Worm (Caenorhabditis elegans) whole organism, L4 larva: ENCODE data around the gene cwp-1.

Experiments used
- Y48G9A.11 ChIP-seq: fragments of 200-800 bp; sonication (Bioruptor generic); IDR thresholded peaks from 2 replicates; pipeline ENCODE4 v1.3.6; 2022; ENCODE audit warnings: missing genetic modification reagents, missing genetic modification characterization, missing compliant biosample characterization
- Y5F2A.4 ChIP-seq: fragments of 200-800 bp; sonication (Bioruptor generic); optimal IDR thresholded peaks from 2 replicates; lab custom pipeline; 2018; ENCODE audit warnings: mild to moderate bottlenecking, missing genetic modification characterization, missing compliant biosample characterization
- Y75B8A.6 ChIP-seq: fragments of 200-800 bp; sonication (Bioruptor generic); IDR thresholded peaks from 2 replicates; pipeline ENCODE4 v1.3.6; 2022; ENCODE audit warnings: missing genetic modification reagents, missing genetic modification characterization, missing compliant biosample characterization
- ZK337.2 ChIP-seq: fragments of 200-800 bp; sonication (Bioruptor generic); IDR thresholded peaks from 2 replicates; pipeline ENCODE4 v1.3.6; 2022; ENCODE audit warnings: missing genetic modification reagents, missing genetic modification characterization, missing compliant biosample characterization
- ZK546.5 ChIP-seq, 2 experiments: sonication (generic microtip); optimal IDR thresholded peaks; 2 replicates each; lab custom pipeline; 2017; ENCODE audit warnings: missing biosample characterization in 2 of 2, missing genetic modification characterization in 2 of 2
- aha-1 ChIP-seq: fragments of 150-350 bp; peaks from one replicate; lab custom pipeline; 2014; ENCODE audit warnings: missing biosample characterization, missing genetic modification characterization
- ama-1 ChIP-seq: fragments of 150-350 bp; optimal IDR thresholded peaks from 2 replicates; lab custom pipeline; 2014; ENCODE audit warnings: inconsistent platforms, mixed read lengths
- arid-1 ChIP-seq: fragments of 200-800 bp; sonication (Bioruptor generic); conservative IDR thresholded peaks from 2 replicates; pipeline ENCODE4 v1.3.6; 2022; ENCODE audit warnings: missing genetic modification reagents, missing genetic modification characterization, missing compliant biosample characterization
- attf-4 ChIP-seq: sonication (generic microtip); optimal IDR thresholded peaks from 3 replicates; lab custom pipeline; 2017; ENCODE audit warnings: missing biosample characterization, missing genetic modification characterization
- ceh-20 ChIP-seq: fragments of 200-800 bp; sonication (Bioruptor generic); IDR thresholded peaks from 2 replicates; pipeline ENCODE4 v1.3.6; 2022; ENCODE audit warnings: missing genetic modification reagents, missing genetic modification characterization, missing compliant biosample characterization
- ceh-32 ChIP-seq: sonication (generic microtip); optimal IDR thresholded peaks from 2 replicates; lab custom pipeline; 2016; ENCODE audit warnings: mild to moderate bottlenecking, missing genetic modification characterization, missing compliant biosample characterization; ENCODE audit not compliant: poor library complexity
- ceh-44 ChIP-seq: fragments of 200-800 bp; sonication (Bioruptor generic); IDR thresholded peaks from 2 replicates; pipeline ENCODE4 v1.3.6; 2022; ENCODE audit warnings: missing genetic modification reagents, missing genetic modification characterization, missing compliant biosample characterization
- ceh-62 ChIP-seq: sonication (generic microtip); optimal IDR thresholded peaks from 2 replicates; lab custom pipeline; 2017; ENCODE audit warnings: missing biosample characterization, missing genetic modification characterization
- ceh-82 ChIP-seq: sonication (generic microtip); optimal IDR thresholded peaks from 2 replicates; lab custom pipeline; 2017; ENCODE audit warnings: missing biosample characterization, missing genetic modification characterization
- cey-2 ChIP-seq: sonication (generic microtip); optimal IDR thresholded peaks from 3 replicates; lab custom pipeline; 2017; ENCODE audit warnings: missing genetic modification characterization, mild to moderate bottlenecking, missing compliant biosample characterization, antibody characterized with exemption, borderline replicate concordance; ENCODE audit not compliant: insufficient read depth
- daf-16 ChIP-seq, 3 experiments: sonication (generic microtip); optimal IDR thresholded peaks; 2 replicates each; lab custom pipeline; 2016 to 2017; ENCODE audit warnings: missing genetic modification characterization in 3 of 3, missing genetic modification reagents in 3 of 3, mild to moderate bottlenecking in 2 of 3, missing compliant biosample characterization in 2 of 3, missing biosample characterization in 1 of 3, moderate library complexity in 1 of 3
- daf-8 ChIP-seq: fragments of 200-800 bp; sonication (Bioruptor generic); IDR thresholded peaks from 2 replicates; pipeline ENCODE4 v1.3.6; 2022; ENCODE audit warnings: missing genetic modification characterization, missing compliant biosample characterization
- dmd-6 ChIP-seq: fragments of 200-800 bp; sonication (Bioruptor generic); IDR thresholded peaks from 2 replicates; pipeline ENCODE4 v1.3.6; 2022; ENCODE audit warnings: missing genetic modification reagents, missing genetic modification characterization, missing compliant biosample characterization
- dmd-8 ChIP-seq: fragments of 200-800 bp; sonication (Bioruptor generic); IDR thresholded peaks from 2 replicates; pipeline ENCODE4 v1.3.6; 2022; ENCODE audit warnings: missing genetic modification characterization, missing compliant biosample characterization
- dpl-1 ChIP-seq: fragments of 150-350 bp; optimal IDR thresholded peaks from 2 replicates; lab custom pipeline; 2014; ENCODE audit warnings: missing biosample characterization, missing genetic modification reagents, missing genetic modification characterization
- egl-27 ChIP-seq: sonication (generic microtip); optimal IDR thresholded peaks from 3 replicates; lab custom pipeline; 2017; ENCODE audit warnings: missing biosample characterization, missing genetic modification reagents, missing genetic modification characterization
- gei-8 ChIP-seq: fragments of 200-800 bp; sonication (Bioruptor generic); optimal IDR thresholded peaks from 2 replicates; lab custom pipeline; 2018; ENCODE audit warnings: mild to moderate bottlenecking, missing genetic modification characterization, missing compliant biosample characterization
- hif-1 ChIP-seq, 2 experiments: sonication (generic microtip); optimal IDR thresholded peaks; 2 replicates each; lab custom pipeline; 2016 to 2017; ENCODE audit warnings: missing compliant biosample characterization in 2 of 2, missing genetic modification characterization in 2 of 2, missing genetic modification reagents in 2 of 2, missing genotype in 2 of 2, mild to moderate bottlenecking in 1 of 2
- hlh-30 ChIP-seq: sonication (generic microtip); optimal IDR thresholded peaks from 2 replicates; lab custom pipeline; 2017; ENCODE audit warnings: antibody characterized with exemption, mild to moderate bottlenecking, missing genetic modification characterization, missing compliant biosample characterization; ENCODE audit not compliant: insufficient read depth
- hmg-1.1 ChIP-seq: fragments of 200-800 bp; sonication (Bioruptor generic); IDR thresholded peaks from 2 replicates; pipeline ENCODE4 v1.3.6; 2022; ENCODE audit warnings: missing genetic modification reagents, missing genetic modification characterization, missing compliant biosample characterization
- jun-1 ChIP-seq: fragments of 150-350 bp; optimal IDR thresholded peaks from 2 replicates; lab custom pipeline; 2014; ENCODE audit warnings: missing biosample characterization, missing genetic modification reagents, missing genetic modification characterization
- lin-13 ChIP-seq: fragments of 150-350 bp; optimal IDR thresholded peaks from 2 replicates; lab custom pipeline; 2014; ENCODE audit warnings: missing biosample characterization, missing genetic modification reagents, missing genetic modification characterization
- lin-29 ChIP-seq: fragments of 200-800 bp; sonication (Bioruptor generic); IDR thresholded peaks from 2 replicates; pipeline ENCODE4 v1.3.6; 2022; ENCODE audit warnings: missing genetic modification reagents, missing genetic modification characterization, missing compliant biosample characterization
- lin-39 ChIP-seq: fragments of 150-350 bp; optimal IDR thresholded peaks from 2 replicates; lab custom pipeline; 2014; ENCODE audit warnings: missing biosample characterization, missing genetic modification reagents, missing genetic modification characterization
- lsy-2 ChIP-seq, 2 experiments: fragments of 150-350 bp in 1 of 2; sonication (generic microtip) in 1 of 2; optimal IDR thresholded peaks; 2 replicates each; lab custom pipeline; 2014 to 2017; ENCODE audit warnings: missing biosample characterization in 2 of 2, missing genetic modification characterization in 2 of 2
- madf-9 ChIP-seq: fragments of 200-800 bp; sonication (Bioruptor generic); conservative IDR thresholded peaks from 2 replicates; pipeline ENCODE4 v1.3.6; 2022; ENCODE audit warnings: missing genetic modification reagents, missing genetic modification characterization, missing compliant biosample characterization
- mep-1 ChIP-seq: fragments of 150-350 bp; sonication (generic microtip); optimal IDR thresholded peaks from 3 replicates; lab custom pipeline; 2014; ENCODE audit warnings: missing biosample characterization, missing genetic modification characterization
- mes-2 ChIP-seq: sonication (generic microtip); optimal IDR thresholded peaks from 2 replicates; lab custom pipeline; 2016; ENCODE audit warnings: missing genotype, mild to moderate bottlenecking, missing genetic modification characterization, missing compliant biosample characterization; ENCODE audit not compliant: poor library complexity, severe bottlenecking
- nhr-102 ChIP-seq: sonication (generic microtip); optimal IDR thresholded peaks from 2 replicates; lab custom pipeline; 2016; ENCODE audit warnings: mild to moderate bottlenecking, missing genetic modification characterization, moderate library complexity, missing compliant biosample characterization
- nhr-11 ChIP-seq: fragments of 150-350 bp; optimal IDR thresholded peaks from 2 replicates; lab custom pipeline; 2014; ENCODE audit warnings: missing biosample characterization, missing genetic modification characterization
- nhr-25 ChIP-seq: sonication (generic microtip); optimal IDR thresholded peaks from 2 replicates; lab custom pipeline; 2017; ENCODE audit warnings: missing genetic modification characterization, mild to moderate bottlenecking, missing compliant biosample characterization, antibody characterized with exemption, moderate library complexity, borderline replicate concordance; ENCODE audit not compliant: insufficient read depth
- nhr-41 ChIP-seq: fragments of 200-800 bp; sonication (Bioruptor generic); IDR thresholded peaks from 2 replicates; pipeline ENCODE4 v1.3.6; 2022; ENCODE audit warnings: missing genetic modification reagents, missing genetic modification characterization, missing compliant biosample characterization
- nhr-42 ChIP-seq: fragments of 200-800 bp; sonication (Bioruptor generic); IDR thresholded peaks from 2 replicates; pipeline ENCODE4 v1.3.6; 2022; ENCODE audit warnings: missing genetic modification characterization, missing compliant biosample characterization
- nhr-76 ChIP-seq: fragments of 150-350 bp; optimal IDR thresholded peaks from 2 replicates; lab custom pipeline; 2014; ENCODE audit warnings: missing biosample characterization, missing genetic modification characterization
- nhr-77 ChIP-seq: fragments of 150-350 bp; optimal IDR thresholded peaks from 2 replicates; lab custom pipeline; 2014; ENCODE audit warnings: missing biosample characterization, missing genetic modification characterization
- pha-4 ChIP-seq, 2 experiments: fragments of 150-350 bp in 1 of 2; fragments of 200-800 bp in 1 of 2; sonication (Bioruptor generic) in 1 of 2; IDR thresholded peaks in 1 of 2; optimal IDR thresholded peaks in 1 of 2; 2 replicates each; pipeline versions ENCODE4 v1.3.6 to Lab custom; 2014 to 2022; ENCODE audit warnings: missing genetic modification characterization in 2 of 2, missing genetic modification reagents in 2 of 2, missing biosample characterization in 1 of 2, missing compliant biosample characterization in 1 of 2
- skn-1 ChIP-seq: fragments of 150-350 bp; optimal IDR thresholded peaks from 2 replicates; lab custom pipeline; 2014; ENCODE audit warnings: missing biosample characterization, missing genetic modification characterization
- snpc-1.2 ChIP-seq: fragments of 200-800 bp; sonication (Bioruptor generic); IDR thresholded peaks from 2 replicates; pipeline ENCODE4 v1.3.6; 2022; ENCODE audit warnings: missing genetic modification reagents, missing genetic modification characterization, missing compliant biosample characterization
- unc-130 ChIP-seq: sonication (generic microtip); optimal IDR thresholded peaks from 2 replicates; lab custom pipeline; 2016; ENCODE audit warnings: missing genetic modification reagents, missing genetic modification characterization, missing compliant biosample characterization
- unc-39 ChIP-seq: sonication (generic microtip); optimal IDR thresholded peaks from 2 replicates; lab custom pipeline; 2017; ENCODE audit warnings: missing biosample characterization, missing genetic modification characterization
- unc-62 ChIP-seq, 3 experiments: fragments of 150-350 bp in 1 of 3; sonication (generic microtip); optimal IDR thresholded peaks in 2 of 3; peaks in 1 of 3; 1 replicate in 1 of 3; 2 replicates in 2 of 3; lab custom pipeline; 2014 to 2017; ENCODE audit warnings: missing biosample characterization in 3 of 3, missing genetic modification characterization in 3 of 3, missing genetic modification reagents in 3 of 3, missing genotype in 1 of 3
- vab-7 ChIP-seq: fragments of 200-800 bp; sonication (Bioruptor generic); IDR thresholded peaks from 2 replicates; pipeline ENCODE4 v1.3.6; 2022; ENCODE audit warnings: missing genetic modification reagents, missing genetic modification characterization, missing compliant biosample characterization
- zfp-2 ChIP-seq: sonication (generic microtip); optimal IDR thresholded peaks from 2 replicates; lab custom pipeline; 2016; ENCODE audit warnings: mild to moderate bottlenecking, missing genetic modification characterization, missing compliant biosample characterization
- zip-2 ChIP-seq: fragments of 150-350 bp; optimal IDR thresholded peaks from 2 replicates; lab custom pipeline; 2014; ENCODE audit warnings: missing biosample characterization, missing genetic modification characterization

The cwp-1 gene

DNA sequence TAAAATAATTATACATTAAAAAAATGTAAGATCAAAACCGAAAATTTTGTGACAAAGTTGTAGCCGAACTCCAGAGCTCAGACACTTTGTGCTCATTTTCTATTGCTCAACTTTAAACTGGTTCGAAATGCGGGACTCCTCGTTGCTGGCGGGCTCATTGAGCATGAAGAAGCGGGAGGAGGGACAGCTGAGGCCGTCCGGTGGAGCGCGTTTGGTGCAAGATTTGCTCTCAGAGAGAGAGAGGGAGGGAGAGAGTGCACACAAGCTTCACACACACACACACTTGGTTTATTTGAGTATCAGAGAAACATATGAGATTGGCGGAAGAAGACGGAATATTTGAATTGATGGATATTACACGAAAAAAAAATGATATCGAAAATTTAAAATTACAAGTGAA lies 30.4 kb downstream of the cwp-1 start:
- TF ChIP-seq ZK337.2 (GFP tag; lab: Robert Waterston, UW) (no peak), arid-1 (GFP tag; lab: Robert Waterston, UW) (no peak), nhr-11 (tag; lab: Kevin White, UChicago) (peak; percentile 7), unc-130 (GFP tag; lab: Kevin White, UChicago) (no peak), nhr-76 (tag; lab: Kevin White, UChicago) (no peak), hmg-1.1 (GFP tag; lab: Robert Waterston, UW) (peak; percentile 37), mes-2 (peak; percentile 62), egl-27 (tag; lab: Kevin White, UChicago) (no peak), jun-1 (tag; lab: Kevin White, UChicago) (no peak), zip-2 (tag; lab: Kevin White, UChicago) (no peak), unc-39 (tag; lab: Kevin White, UChicago) (no peak), Y5F2A.4 (no peak), unc-62 (GFP tag; optimal IDR thresholded peaks at IDR 0.05 in 1 of 2; lab: Kevin White, UChicago) (peak in 1 of 2 experiments; percentile 94), unc-62 (tag; optimal IDR thresholded peaks at IDR 0.05; lab: Kevin White, UChicago) (no peak), attf-4 (tag; lab: Kevin White, UChicago) (no peak), ceh-44 (GFP tag; lab: Robert Waterston, UW) (no peak), mep-1 (tag; lab: Kevin White, UChicago) (peak; percentile 43), ceh-62 (tag; lab: Kevin White, UChicago) (no peak), daf-8 (GFP tag; lab: Robert Waterston, UW) (no peak), nhr-25 (tag; lab: Kevin White, UChicago) (no peak), gei-8 (GFP tag; lab: Kevin White, UChicago) (no peak), ceh-32 (tag; lab: Kevin White, UChicago) (no peak), Y75B8A.6 (GFP tag; lab: Robert Waterston, UW) (no peak), skn-1 (tag; lab: Kevin White, UChicago) (no peak), ceh-20 (no peak), nhr-42 (GFP tag; lab: Robert Waterston, UW) (no peak), lin-13 (GFP tag; lab: Kevin White, UChicago) (no peak), hlh-30 (peak; percentile 39), snpc-1.2 (GFP tag; lab: Robert Waterston, UW) (no peak), lsy-2 (tag; optimal IDR thresholded peaks at IDR 0.05; lab: Kevin White, UChicago) (peak in 1 of 2 experiments; percentile 20), dmd-6 (GFP tag; lab: Robert Waterston, UW) (no peak), aha-1 (tag; lab: Kevin White, UChicago) (peak; percentile 99), vab-7 (GFP tag; lab: Robert Waterston, UW) (no peak), ZK546.5 (tag; optimal IDR thresholded peaks at IDR 0.05; lab: Kevin White, UChicago) (no peak), cey-2 (tag; lab: Kevin White, UChicago) (no peak), ama-1 (lab: Kevin White, UChicago) (no peak), lin-29 (GFP tag; lab: Robert Waterston, UW) (no peak), dpl-1 (GFP tag; lab: Kevin White, UChicago) (peak; percentile 31), madf-9 (GFP tag; lab: Robert Waterston, UW) (no peak), nhr-102 (tag; lab: Kevin White, UChicago) (no peak), ceh-82 (tag; lab: Kevin White, UChicago) (no peak), zfp-2 (tag; lab: Kevin White, UChicago) (no peak), hif-1 (tag; optimal IDR thresholded peaks at IDR 0.05; lab: Kevin White, UChicago) (peak in 1 of 2 experiments; percentile 4), dmd-8 (GFP tag; lab: Robert Waterston, UW) (no peak), Y48G9A.11 (no peak), pha-4 (GFP tag; IDR thresholded peaks at IDR 0.05; lab: Robert Waterston, UW) (no peak), pha-4 (tag; optimal IDR thresholded peaks at IDR 0.05; lab: Kevin White, UChicago) (no peak), lin-39 (no peak), nhr-41 (no peak), nhr-77 (tag; lab: Kevin White, UChicago) (no peak), daf-16 (GFP tag; optimal IDR thresholded peaks at IDR 0.05; lab: Kevin White, UChicago) (no peak), daf-16 (tag; optimal IDR thresholded peaks at IDR 0.05; lab: Kevin White, UChicago) (no peak)
